Fruit fly (Drosophila melanogaster) whole organism, embryonic: ENCODE data around the gene ND-24.

ENCODE experiments used
- Asciz ChIP-seq: fragments of 200-800 bp; sonication (Bioruptor generic); optimal IDR thresholded peaks from 2 replicates; lab custom pipeline; 2017; ENCODE audit warnings: missing biosample characterization, mild to moderate bottlenecking, missing genetic modification characterization, missing genetic modification reagents
- Atf6 ChIP-seq: fragments of 200-800 bp; sonication (Bioruptor generic); IDR thresholded peaks from 2 replicates; pipeline ENCODE4 v1.3.6; 2022; ENCODE audit warnings: missing biosample characterization, missing genetic modification characterization
- CG10431 ChIP-seq: fragments of 200-800 bp; sonication (Bioruptor generic); optimal IDR thresholded peaks from 3 replicates; lab custom pipeline; 2018; ENCODE audit warnings: missing biosample characterization, mild to moderate bottlenecking, missing genetic modification characterization
- CG10462 ChIP-seq: fragments of 200-800 bp; sonication (Bioruptor generic); optimal IDR thresholded peaks from 2 replicates; lab custom pipeline; 2016; ENCODE audit warnings: missing biosample characterization, missing genetic modification characterization
- CG10565 ChIP-seq: fragments of 200-800 bp; sonication (Bioruptor generic); optimal IDR thresholded peaks from 3 replicates; lab custom pipeline; 2016; ENCODE audit warnings: missing biosample characterization, mild to moderate bottlenecking, missing genetic modification characterization
- CG11504 ChIP-seq: fragments of 200-800 bp; sonication (Bioruptor generic); optimal IDR thresholded peaks from 3 replicates; lab custom pipeline; 2019; ENCODE audit warnings: missing biosample characterization, mild to moderate bottlenecking, missing genetic modification characterization, moderate library complexity
- CG11560 ChIP-seq: fragments of 200-800 bp; sonication (Bioruptor generic); IDR thresholded peaks from 3 replicates; pipeline ENCODE4 v1.3.6; 2022; ENCODE audit warnings: missing biosample characterization, missing genetic modification characterization
- CG12769 ChIP-seq: fragments of 200-800 bp; sonication (Bioruptor generic); optimal IDR thresholded peaks from 2 replicates; lab custom pipeline; 2019; ENCODE audit warnings: missing biosample characterization, mild to moderate bottlenecking, missing genetic modification characterization, moderate library complexity
- CG13287 ChIP-seq: fragments of 200-800 bp; sonication (Bioruptor generic); IDR thresholded peaks from 2 replicates; pipeline ENCODE4 v1.3.6; 2022; ENCODE audit warnings: missing biosample characterization, missing genetic modification characterization; ENCODE audit not compliant: partially characterized antibody
- CG14050 ChIP-seq: fragments of 200-800 bp; sonication (Bioruptor generic); IDR thresholded peaks from 3 replicates; pipeline ENCODE4 v1.3.6; 2022; ENCODE audit warnings: missing biosample characterization, missing genetic modification characterization
- CG15011 ChIP-seq: fragments of 200-800 bp; sonication (Bioruptor generic); optimal IDR thresholded peaks from 3 replicates; lab custom pipeline; 2018; ENCODE audit warnings: missing biosample characterization, mild to moderate bottlenecking, missing genetic modification characterization
- CG15696 ChIP-seq: fragments of 200-800 bp; sonication (Bioruptor generic); optimal IDR thresholded peaks from 2 replicates; lab custom pipeline; 2019; ENCODE audit warnings: missing biosample characterization, mild to moderate bottlenecking, missing genetic modification characterization, moderate library complexity
- CG1647 ChIP-seq: fragments of 200-800 bp; sonication (Bioruptor generic); optimal IDR thresholded peaks from 3 replicates; lab custom pipeline; 2016; ENCODE audit warnings: missing biosample characterization, missing genetic modification characterization
- CG17328 ChIP-seq: fragments of 200-800 bp; sonication (Bioruptor generic); IDR thresholded peaks from 2 replicates; pipeline ENCODE4 v1.3.6; 2022; ENCODE audit warnings: missing biosample characterization, missing genetic modification characterization
- CG17361 ChIP-seq: fragments of 200-800 bp; sonication (Bioruptor generic); IDR thresholded peaks from 3 replicates; pipeline ENCODE4 v1.3.6; 2022; ENCODE audit warnings: missing biosample characterization, missing genetic modification characterization
- CG17385 ChIP-seq: fragments of 200-800 bp; sonication (Bioruptor generic); optimal IDR thresholded peaks from 3 replicates; lab custom pipeline; 2018; ENCODE audit warnings: missing biosample characterization, mild to moderate bottlenecking, missing genetic modification characterization
- CG2116 ChIP-seq: fragments of 200-800 bp; sonication (Bioruptor generic); optimal IDR thresholded peaks from 3 replicates; lab custom pipeline; 2018; ENCODE audit warnings: missing biosample characterization, mild to moderate bottlenecking, missing genetic modification characterization
- CG3838 ChIP-seq: fragments of 200-800 bp; sonication (Bioruptor generic); optimal IDR thresholded peaks from 3 replicates; lab custom pipeline; 2016; ENCODE audit warnings: missing biosample characterization, missing genetic modification characterization
- CG42726 ChIP-seq: fragments of 200-800 bp; sonication (Bioruptor generic); IDR thresholded peaks from 2 replicates; pipeline ENCODE4 v1.3.6; 2022; ENCODE audit warnings: missing biosample characterization, missing genetic modification characterization; ENCODE audit not compliant: partially characterized antibody
- CG4282 ChIP-seq: fragments of 200-800 bp; sonication (Bioruptor generic); optimal IDR thresholded peaks from 2 replicates; lab custom pipeline; 2016; ENCODE audit warnings: missing biosample characterization, missing genetic modification characterization
- CG4730 ChIP-seq: fragments of 200-800 bp; sonication (Bioruptor generic); IDR thresholded peaks from 2 replicates; pipeline ENCODE4 v1.3.6; 2022; ENCODE audit warnings: missing biosample characterization, missing genetic modification characterization
- CG7928 ChIP-seq: fragments of 200-800 bp; sonication (Bioruptor generic); optimal IDR thresholded peaks from 2 replicates; lab custom pipeline; 2017; ENCODE audit warnings: missing biosample characterization, mild to moderate bottlenecking, missing genetic modification characterization
- CG9437 ChIP-seq: fragments of 200-800 bp; sonication (Bioruptor generic); optimal IDR thresholded peaks from 2 replicates; lab custom pipeline; 2018; ENCODE audit warnings: missing biosample characterization, mild to moderate bottlenecking, missing genetic modification characterization
- CTCF ChIP-seq: fragments of 200-800 bp; sonication (Bioruptor generic); optimal IDR thresholded peaks from 2 replicates; lab custom pipeline; 2017; ENCODE audit warnings: missing biosample characterization, mild to moderate bottlenecking, missing genetic modification characterization, moderate library complexity
- E2f1 ChIP-seq: fragments of 200-800 bp; sonication (Bioruptor generic); IDR thresholded peaks from 2 replicates; pipeline ENCODE4 v1.3.6; 2022; ENCODE audit warnings: missing biosample characterization, missing genetic modification characterization
- GATAe ChIP-seq: fragments of 200-800 bp; sonication (Bioruptor generic); conservative IDR thresholded peaks from 2 replicates; pipeline ENCODE4 v1.3.6; 2022; ENCODE audit warnings: missing biosample characterization, missing genetic modification characterization
- Max ChIP-seq: fragments of 200-800 bp; sonication (Bioruptor generic); optimal IDR thresholded peaks from 2 replicates; lab custom pipeline; 2016; ENCODE audit warnings: missing biosample characterization, mild to moderate bottlenecking, missing genetic modification characterization
- Taf1 ChIP-seq: fragments of 200-800 bp; sonication (Bioruptor generic); IDR thresholded peaks from 2 replicates; pipeline ENCODE4 v1.3.6; 2022; ENCODE audit warnings: missing biosample characterization, missing genetic modification characterization
- YL-1 ChIP-seq: fragments of 200-800 bp; sonication (Bioruptor generic); optimal IDR thresholded peaks from 3 replicates; lab custom pipeline; 2017; ENCODE audit warnings: missing biosample characterization, mild to moderate bottlenecking, missing genetic modification characterization
- cg ChIP-seq: fragments of 200-800 bp; sonication (Bioruptor generic); optimal IDR thresholded peaks from 3 replicates; lab custom pipeline; 2019; ENCODE audit warnings: missing biosample characterization, mild to moderate bottlenecking, missing genetic modification characterization, moderate library complexity
- chinmo ChIP-seq: fragments of 200-800 bp; sonication (Bioruptor generic); IDR thresholded peaks from 4 replicates; pipeline ENCODE4 v1.3.6; 2022; ENCODE audit warnings: missing biosample characterization, missing genetic modification characterization; ENCODE audit not compliant: partially characterized antibody
- dmrt11E ChIP-seq: fragments of 200-800 bp; sonication (Bioruptor generic); optimal IDR thresholded peaks from 3 replicates; lab custom pipeline; 2018; ENCODE audit warnings: missing biosample characterization, mild to moderate bottlenecking, missing genetic modification characterization, moderate library complexity
- dysf ChIP-seq: fragments of 200-800 bp; sonication (Bioruptor generic); IDR thresholded peaks from 3 replicates; pipeline ENCODE4 v1.3.6; 2022; ENCODE audit warnings: missing biosample characterization, missing genetic modification characterization
- gcm ChIP-seq: fragments of 200-800 bp; sonication (Bioruptor generic); optimal IDR thresholded peaks from 2 replicates; lab custom pipeline; 2019; ENCODE audit warnings: missing biosample characterization, mild to moderate bottlenecking, missing genetic modification characterization, moderate library complexity
- h ChIP-seq: fragments of >200 bp; optimal IDR thresholded peaks from 2 replicates; lab custom pipeline; 2017
- inv ChIP-seq: fragments of 200-800 bp; sonication (Bioruptor generic); IDR thresholded peaks from 2 replicates; pipeline ENCODE4 v1.3.6; 2022; ENCODE audit warnings: missing biosample characterization, missing genetic modification characterization; ENCODE audit not compliant: partially characterized antibody
- mirr ChIP-seq: fragments of 200-800 bp; sonication (Bioruptor generic); optimal IDR thresholded peaks from 3 replicates; lab custom pipeline; 2018; ENCODE audit warnings: missing biosample characterization, mild to moderate bottlenecking, missing genetic modification characterization
- pho ChIP-seq: fragments of 200-800 bp; sonication (Bioruptor generic); optimal IDR thresholded peaks from 2 replicates; lab custom pipeline; 2016; ENCODE audit warnings: missing biosample characterization, missing genetic modification characterization
- pnt ChIP-seq: fragments of 200-800 bp; sonication (Bioruptor generic); optimal IDR thresholded peaks from 3 replicates; lab custom pipeline; 2016; ENCODE audit warnings: missing biosample characterization, missing genetic modification characterization
- prd ChIP-seq, 3 experiments: fragments of >200 bp in 2 of 3; fragments of 200-800 bp in 1 of 3; sonication (Bioruptor generic) in 1 of 3; optimal IDR thresholded peaks in 2 of 3; IDR thresholded peaks in 1 of 3; 2 replicates in 2 of 3; 3 replicates in 1 of 3; pipeline versions ENCODE4 v1.3.6 to Lab custom; 2017 to 2022; ENCODE audit warnings: missing biosample characterization in 1 of 3, missing genetic modification characterization in 1 of 3
- psq ChIP-seq: fragments of 200-800 bp; sonication (Bioruptor generic); optimal IDR thresholded peaks from 2 replicates; lab custom pipeline; 2017; ENCODE audit warnings: missing biosample characterization, missing genetic modification characterization
- sna ChIP-seq: fragments of 200-800 bp; sonication (Bioruptor generic); IDR thresholded peaks from 2 replicates; pipeline ENCODE4 v1.3.6; 2022; ENCODE audit warnings: missing biosample characterization, missing genetic modification characterization; ENCODE audit not compliant: partially characterized antibody
- tgo ChIP-seq: fragments of 200-800 bp; sonication (Bioruptor generic); IDR thresholded peaks from 3 replicates; pipeline ENCODE4 v1.3.6; 2022; ENCODE audit warnings: missing biosample characterization, missing genetic modification characterization
- tna ChIP-seq: fragments of 200-800 bp; sonication (Bioruptor generic); IDR thresholded peaks from 2 replicates; pipeline ENCODE4 v1.3.6; 2022; ENCODE audit warnings: missing biosample characterization, missing genetic modification characterization; ENCODE audit not compliant: partially characterized antibody
- toy ChIP-seq: fragments of 200-800 bp; sonication (Bioruptor generic); IDR thresholded peaks from 2 replicates; pipeline ENCODE4 v1.3.6; 2022; ENCODE audit warnings: missing biosample characterization, missing genetic modification characterization
- usp ChIP-seq: fragments of >200 bp; optimal IDR thresholded peaks from 2 replicates; lab custom pipeline; 2017; ENCODE audit warnings: missing biosample characterization, missing genetic modification characterization
- vnd ChIP-seq: fragments of 200-800 bp; sonication (Bioruptor generic); IDR thresholded peaks from 3 replicates; pipeline ENCODE4 v1.3.6; 2022; ENCODE audit warnings: missing biosample characterization, missing genetic modification characterization; ENCODE audit not compliant: partially characterized antibody
- wdn ChIP-seq: fragments of 200-800 bp; sonication (Bioruptor generic); IDR thresholded peaks from 2 replicates; pipeline ENCODE4 v1.3.6; 2022; ENCODE audit warnings: missing biosample characterization, missing genetic modification characterization
- wek ChIP-seq: fragments of 200-800 bp; sonication (Bioruptor generic); optimal IDR thresholded peaks from 3 replicates; lab custom pipeline; 2018; ENCODE audit warnings: missing biosample characterization, mild to moderate bottlenecking, missing genetic modification characterization, moderate library complexity
- yki ChIP-seq: fragments of >200 bp; optimal IDR thresholded peaks from 3 replicates; lab custom pipeline; 2018

Gene ND-24

dm6 chrX:17631996-17632612 lies at the start of gene ND-24, which contains the start of gene corolla (continued):
- TF ChIP-seq prd (optimal IDR thresholded peaks at IDR 0.05; lab: Kevin White, UChicago) (no peak), prd (GFP tag; IDR thresholded peaks at IDR 0.05; lab: Robert Waterston, UW) (peak; percentile 93), cg (GFP tag; lab: Kevin White, UChicago) (no peak), CG10431 (GFP tag; lab: Kevin White, UChicago) (no peak), inv (GFP tag; lab: Robert Waterston, UW) (peak; percentile 88), psq (GFP tag; lab: Kevin White, UChicago) (peak; percentile 55), CG4282 (GFP tag; lab: Kevin White, UChicago) (peak; percentile 67), CG17361 (peak; percentile 84; the same call in 2 of the 3 replicates), GATAe (GFP tag; lab: Robert Waterston, UW) (no peak; the same call in 1 of the 2 replicates), gcm (GFP tag; lab: Kevin White, UChicago) (peak; percentile 69), CG7928 (GFP tag; lab: Kevin White, UChicago) (peak; percentile 13), pho (GFP tag; lab: Kevin White, UChicago) (peak; percentile 88), CG14050 (GFP tag; lab: Robert Waterston, UW) (peak; percentile 75), CG17328 (peak; percentile 89), wek (GFP tag; lab: Kevin White, UChicago) (no peak), CG9437 (peak; percentile 50), CG11504 (tag; lab: Kevin White, UChicago) (no peak), CG15696 (tag; lab: Kevin White, UChicago) (peak; percentile 69), CG15011 (GFP tag; lab: Kevin White, UChicago) (no peak), mirr (GFP tag; lab: Kevin White, UChicago) (no peak), chinmo (GFP tag; lab: Robert Waterston, UW) (no peak), yki (lab: Kevin White, UChicago) (no peak), YL-1 (peak; percentile 17), CG4730 (GFP tag; lab: Robert Waterston, UW) (peak; percentile 87), E2f1 (GFP tag; lab: Robert Waterston, UW) (peak; percentile 86), CG17385 (GFP tag; lab: Kevin White, UChicago) (peak; percentile 75), CG3838 (GFP tag; lab: Kevin White, UChicago) (peak; percentile 76), Asciz (GFP tag; lab: Kevin White, UChicago) (no peak), tgo (peak; percentile 91), CG12769 (tag; lab: Kevin White, UChicago) (peak; percentile 67), h (lab: Kevin White, UChicago) (no peak), CG10462 (peak; percentile 66), CG2116 (peak; percentile 89), CG42726 (GFP tag; lab: Robert Waterston, UW) (peak; percentile 74), CG10565 (peak; percentile 1), wdn (GFP tag; lab: Robert Waterston, UW) (peak; percentile 57; the same call in 1 of the 2 replicates), pnt (GFP tag; lab: Kevin White, UChicago) (peak; percentile 83), usp (GFP tag; lab: Kevin White, UChicago) (no peak), CG1647 (GFP tag; lab: Kevin White, UChicago) (peak; percentile 87), Taf1 (peak; percentile 65), Atf6 (peak; percentile 87), CG13287 (peak; percentile 92), dmrt11E (tag; lab: Kevin White, UChicago) (peak; percentile 81), CTCF (GFP tag; lab: Kevin White, UChicago) (peak; percentile 24), tna (GFP tag; lab: Robert Waterston, UW) (peak; percentile 60; the same call in 1 of the 2 replicates), dysf (GFP tag; lab: Robert Waterston, UW) (peak; percentile 83), Max (peak; percentile 85), vnd (GFP tag; lab: Robert Waterston, UW) (peak; percentile 85), sna (GFP tag; lab: Robert Waterston, UW) (peak; percentile 88), CG11560 (tag; lab: Robert Waterston, UW) (peak; percentile 96), toy (peak; percentile 66; the same call in 1 of the 2 replicates)
